Worm (Caenorhabditis elegans) whole organism, young adult: ENCODE results near the gene T26C5.2.

ENCODE experiments used
- B0035.1 ChIP-seq: sonication (generic microtip); optimal IDR thresholded peaks from 2 replicates; lab custom pipeline; 2016; ENCODE audit warnings: missing genetic modification characterization, mild to moderate bottlenecking, missing compliant biosample characterization, missing genotype, missing genetic modification reagents
- Y53G8AR.9 ChIP-seq: fragments of 200-800 bp; sonication (Bioruptor generic); conservative IDR thresholded peaks from 2 replicates; pipeline ENCODE4 v1.3.6; 2022; ENCODE audit warnings: missing genetic modification reagents, missing genetic modification characterization, missing compliant biosample characterization
- aptf-2 ChIP-seq: fragments of 200-800 bp; sonication (Bioruptor generic); conservative IDR thresholded peaks from 2 replicates; pipeline ENCODE4 v1.3.6; 2022; ENCODE audit warnings: missing genetic modification reagents, missing genetic modification characterization, missing compliant biosample characterization
- ceh-40 ChIP-seq: fragments of 200-800 bp; sonication (Bioruptor generic); IDR thresholded peaks from 2 replicates; pipeline ENCODE4 v1.3.6; 2022; ENCODE audit warnings: missing genetic modification characterization, missing compliant biosample characterization
- ceh-79 ChIP-seq: sonication (generic microtip); optimal IDR thresholded peaks from 2 replicates; lab custom pipeline; 2017; ENCODE audit warnings: mild to moderate bottlenecking, missing genetic modification characterization, missing compliant biosample characterization
- efl-1 ChIP-seq: fragments of 150-350 bp; optimal IDR thresholded peaks from 2 replicates; lab custom pipeline; 2014; ENCODE audit warnings: missing biosample characterization, missing genetic modification reagents, missing genetic modification characterization
- ets-4 ChIP-seq: fragments of 200-800 bp; sonication (Bioruptor generic); optimal IDR thresholded peaks from 2 replicates; lab custom pipeline; 2018; ENCODE audit warnings: mild to moderate bottlenecking, missing genetic modification characterization, missing compliant biosample characterization
- fkh-3 ChIP-seq: sonication (generic microtip); optimal IDR thresholded peaks from 2 replicates; lab custom pipeline; 2016; ENCODE audit warnings: mild to moderate bottlenecking, missing genetic modification characterization, missing compliant biosample characterization
- hlh-26 ChIP-seq: fragments of 200-800 bp; sonication (Bioruptor generic); conservative IDR thresholded peaks from 2 replicates; pipeline ENCODE4 v1.3.6; 2022; ENCODE audit warnings: missing genetic modification reagents, missing genetic modification characterization, missing compliant biosample characterization
- madf-10 ChIP-seq: sonication (generic microtip); optimal IDR thresholded peaks from 2 replicates; lab custom pipeline; 2016; ENCODE audit warnings: mild to moderate bottlenecking, missing genetic modification characterization, missing compliant biosample characterization
- sptf-2 ChIP-seq: fragments of 200-800 bp; sonication (Bioruptor generic); optimal IDR thresholded peaks from 2 replicates; lab custom pipeline; 2018; ENCODE audit warnings: mild to moderate bottlenecking, missing genetic modification characterization, missing compliant biosample characterization
- unc-130 ChIP-seq: sonication (generic microtip); optimal IDR thresholded peaks from 2 replicates; lab custom pipeline; 2016; ENCODE audit warnings: missing genetic modification reagents, missing genetic modification characterization, missing compliant biosample characterization
- unc-62 ChIP-seq: fragments of 150-350 bp; optimal IDR thresholded peaks from 2 replicates; lab custom pipeline; 2014; ENCODE audit warnings: missing biosample characterization, missing genetic modification reagents, missing genetic modification characterization

ce11 chrII:9272942-9273341, 39.9 kb downstream of the T26C5.2 start, which contains the start of gene C01G6.4:
- TF ChIP-seq efl-1 (GFP tag; lab: Kevin White, UChicago) (no peak), ceh-40 (GFP tag; lab: Robert Waterston, UW) (no peak), aptf-2 (GFP tag; lab: Robert Waterston, UW) (no peak), unc-62 (GFP tag; lab: Kevin White, UChicago) (no peak), fkh-3 (tag; lab: Kevin White, UChicago) (no peak), sptf-2 (GFP tag; lab: Kevin White, UChicago) (no peak), madf-10 (tag; lab: Kevin White, UChicago) (no peak), ceh-79 (tag; lab: Kevin White, UChicago) (no peak), Y53G8AR.9 (GFP tag; lab: Robert Waterston, UW) (no peak), B0035.1 (tag; lab: Kevin White, UChicago) (no peak), unc-130 (GFP tag; lab: Kevin White, UChicago) (no peak), ets-4 (GFP tag; lab: Kevin White, UChicago) (no peak), hlh-26 (GFP tag; lab: Robert Waterston, UW) (no peak)
